Fruit fly (Drosophila melanogaster) whole organism, embryonic: ENCODE measurements around the gene CheA75a.
A peak's percentile ranks its signal among the peaks of the same experiment; 100 is the strongest.

ENCODE experiments used
- Adf1 ChIP-seq: fragments of 200-800 bp; sonication (Bioruptor generic); IDR thresholded peaks from 2 replicates; pipeline ENCODE4 v1.3.6; 2022; ENCODE audit warnings: missing biosample characterization, missing genetic modification characterization
- Atf-2 ChIP-seq: fragments of 200-800 bp; sonication (Bioruptor generic); optimal IDR thresholded peaks from 2 replicates; lab custom pipeline; 2016; ENCODE audit warnings: missing biosample characterization, missing genetic modification characterization
- Bdp1 ChIP-seq: fragments of 200-800 bp; sonication (Bioruptor generic); optimal IDR thresholded peaks from 3 replicates; lab custom pipeline; 2016; ENCODE audit warnings: missing biosample characterization, missing genetic modification characterization
- CG10209 ChIP-seq: fragments of 200-800 bp; sonication (Bioruptor generic); optimal IDR thresholded peaks from 3 replicates; lab custom pipeline; 2017; ENCODE audit warnings: missing biosample characterization, mild to moderate bottlenecking, missing genetic modification characterization, missing genetic modification reagents
- CG10267 ChIP-seq: fragments of 200-800 bp; sonication (Bioruptor generic); optimal IDR thresholded peaks from 2 replicates; lab custom pipeline; 2018; ENCODE audit warnings: missing biosample characterization, mild to moderate bottlenecking, missing genetic modification characterization, moderate library complexity
- CG10274 ChIP-seq: fragments of 200-800 bp; sonication (Bioruptor generic); optimal IDR thresholded peaks from 3 replicates; lab custom pipeline; 2017; ENCODE audit warnings: missing biosample characterization, mild to moderate bottlenecking, missing genetic modification characterization
- CG10654 ChIP-seq: fragments of 200-800 bp; sonication (Bioruptor generic); optimal IDR thresholded peaks from 2 replicates; lab custom pipeline; 2016; ENCODE audit warnings: missing biosample characterization, missing genetic modification characterization
- CG12942 ChIP-seq: fragments of 200-800 bp; sonication (Bioruptor generic); optimal IDR thresholded peaks from 3 replicates; lab custom pipeline; 2016; ENCODE audit warnings: missing biosample characterization, missing genetic modification characterization
- CG13624 ChIP-seq: fragments of 200-800 bp; sonication (Bioruptor generic); optimal IDR thresholded peaks from 2 replicates; lab custom pipeline; 2016; ENCODE audit warnings: missing biosample characterization, missing genetic modification characterization
- CG15696 ChIP-seq: fragments of 200-800 bp; sonication (Bioruptor generic); optimal IDR thresholded peaks from 2 replicates; lab custom pipeline; 2019; ENCODE audit warnings: missing biosample characterization, mild to moderate bottlenecking, missing genetic modification characterization, moderate library complexity
- CG16813 ChIP-seq: fragments of 200-800 bp; sonication (Bioruptor generic); IDR thresholded peaks from 3 replicates; pipeline ENCODE4 v1.3.6; 2022; ENCODE audit warnings: missing biosample characterization, missing genetic modification characterization; ENCODE audit not compliant: partially characterized antibody
- CG17385 ChIP-seq: fragments of 200-800 bp; sonication (Bioruptor generic); optimal IDR thresholded peaks from 3 replicates; lab custom pipeline; 2018; ENCODE audit warnings: missing biosample characterization, mild to moderate bottlenecking, missing genetic modification characterization
- CG1792 ChIP-seq: fragments of 200-800 bp; sonication (Bioruptor generic); optimal IDR thresholded peaks from 2 replicates; lab custom pipeline; 2016; ENCODE audit warnings: missing biosample characterization, missing genetic modification characterization
- CG18262 ChIP-seq: fragments of 200-800 bp; optimal IDR thresholded peaks from 3 replicates; lab custom pipeline; 2019; ENCODE audit warnings: missing biosample characterization, mild to moderate bottlenecking, missing genetic modification characterization, moderate library complexity
- CG2889 ChIP-seq: fragments of 200-800 bp; sonication (Bioruptor generic); IDR thresholded peaks from 3 replicates; pipeline ENCODE4 v1.3.6; 2022; ENCODE audit warnings: missing biosample characterization, missing genetic modification characterization
- CG33213 ChIP-seq: fragments of 200-800 bp; sonication (Bioruptor generic); optimal IDR thresholded peaks from 3 replicates; lab custom pipeline; 2016; ENCODE audit warnings: missing biosample characterization, missing genetic modification characterization
- CG4707 ChIP-seq: fragments of 200-800 bp; sonication (Bioruptor generic); optimal IDR thresholded peaks from 2 replicates; lab custom pipeline; 2018; ENCODE audit warnings: missing biosample characterization, mild to moderate bottlenecking, missing genetic modification characterization, moderate library complexity
- CG6689 ChIP-seq: fragments of 200-800 bp; sonication (Bioruptor generic); IDR thresholded peaks from 2 replicates; pipeline ENCODE4 v1.3.6; 2022; ENCODE audit warnings: missing biosample characterization, missing genetic modification characterization
- CG7556 ChIP-seq: fragments of 200-800 bp; sonication (Bioruptor generic); optimal IDR thresholded peaks from 2 replicates; lab custom pipeline; 2017; ENCODE audit warnings: missing biosample characterization, mild to moderate bottlenecking, missing genetic modification characterization
- CG8388 ChIP-seq: fragments of 200-800 bp; sonication (Bioruptor generic); optimal IDR thresholded peaks from 2 replicates; lab custom pipeline; 2019; ENCODE audit warnings: missing biosample characterization, mild to moderate bottlenecking, missing genetic modification characterization, moderate library complexity
- Chrac-16 ChIP-seq: fragments of 200-800 bp; sonication (Bioruptor generic); optimal IDR thresholded peaks from 3 replicates; lab custom pipeline; 2016; ENCODE audit warnings: missing biosample characterization, missing genetic modification characterization
- D ChIP-seq, 2 experiments: fragments of 200-800 bp in 1 of 2; fragments of >200 bp in 1 of 2; sonication (Bioruptor generic) in 1 of 2; optimal IDR thresholded peaks; 2 replicates in 1 of 2; 3 replicates in 1 of 2; lab custom pipeline; 2017; ENCODE audit warnings: mild to moderate bottlenecking in 1 of 2, missing biosample characterization in 1 of 2, missing genetic modification characterization in 1 of 2, missing genetic modification reagents in 1 of 2
- Ets65A ChIP-seq: fragments of 200-800 bp; sonication (Bioruptor generic); peaks from one replicate; lab custom pipeline; 2016; ENCODE audit warnings: missing biosample characterization, missing genetic modification characterization
- Hr78 ChIP-seq, 2 experiments: fragments of 200-800 bp in 1 of 2; fragments of >200 bp in 1 of 2; sonication (Bioruptor generic) in 1 of 2; optimal IDR thresholded peaks; 2 replicates each; lab custom pipeline; 2017 to 2019; ENCODE audit warnings: missing biosample characterization in 2 of 2, missing genetic modification characterization in 2 of 2, mild to moderate bottlenecking in 1 of 2, moderate library complexity in 1 of 2
- NC2α ChIP-seq: fragments of 200-800 bp; sonication (Bioruptor generic); optimal IDR thresholded peaks from 2 replicates; lab custom pipeline; 2016; ENCODE audit warnings: missing biosample characterization, missing genetic modification characterization
- Nf-YB ChIP-seq: fragments of 200-800 bp; sonication (Bioruptor generic); optimal IDR thresholded peaks from 3 replicates; lab custom pipeline; 2019; ENCODE audit warnings: missing biosample characterization, mild to moderate bottlenecking, missing genetic modification characterization, moderate library complexity
- Oli ChIP-seq: fragments of 200-800 bp; sonication (Bioruptor generic); optimal IDR thresholded peaks from 2 replicates; lab custom pipeline; 2018; ENCODE audit warnings: missing biosample characterization, mild to moderate bottlenecking, missing genetic modification characterization, moderate library complexity
- Tbp ChIP-seq: fragments of >200 bp; optimal IDR thresholded peaks from 2 replicates; lab custom pipeline; 2018; ENCODE audit warnings: missing biosample characterization, missing genetic modification characterization
- Xbp1 ChIP-seq: fragments of 200-800 bp; sonication (Bioruptor generic); optimal IDR thresholded peaks from 3 replicates; lab custom pipeline; 2016; ENCODE audit warnings: missing biosample characterization, mild to moderate bottlenecking, missing genetic modification characterization
- Xrp1 ChIP-seq: fragments of 200-800 bp; sonication (Bioruptor generic); IDR thresholded peaks from 2 replicates; pipeline ENCODE4 v1.3.6; 2022; ENCODE audit warnings: missing biosample characterization, missing genetic modification characterization
- bsh ChIP-seq, 2 experiments: fragments of 200-800 bp; sonication (Bioruptor generic); optimal IDR thresholded peaks; 2 replicates each; lab custom pipeline; 2017 to 2018; ENCODE audit warnings: mild to moderate bottlenecking in 2 of 2, missing biosample characterization in 2 of 2, missing genetic modification characterization in 2 of 2, moderate library complexity in 1 of 2
- chinmo ChIP-seq: fragments of 200-800 bp; sonication (Bioruptor generic); IDR thresholded peaks from 4 replicates; pipeline ENCODE4 v1.3.6; 2022; ENCODE audit warnings: missing biosample characterization, missing genetic modification characterization; ENCODE audit not compliant: partially characterized antibody
- ci ChIP-seq: fragments of 200-800 bp; sonication (Bioruptor generic); IDR thresholded peaks from 3 replicates; pipeline ENCODE4 v1.3.6; 2022; ENCODE audit warnings: missing biosample characterization, missing genetic modification characterization
- dmrt99B ChIP-seq: fragments of 200-800 bp; sonication (Bioruptor generic); optimal IDR thresholded peaks from 2 replicates; lab custom pipeline; 2018; ENCODE audit warnings: missing biosample characterization, mild to moderate bottlenecking, missing genetic modification characterization, moderate library complexity
- en ChIP-seq: fragments of 200-800 bp; sonication (Bioruptor generic); optimal IDR thresholded peaks from 2 replicates; lab custom pipeline; 2016; ENCODE audit warnings: missing biosample characterization, missing genetic modification characterization
- eyg ChIP-seq: fragments of 200-800 bp; sonication (Bioruptor generic); optimal IDR thresholded peaks from 3 replicates; lab custom pipeline; 2016; ENCODE audit warnings: missing biosample characterization, missing genetic modification characterization
- fd64A ChIP-seq: fragments of 200-800 bp; sonication (Bioruptor generic); optimal IDR thresholded peaks from 3 replicates; lab custom pipeline; 2018; ENCODE audit warnings: missing biosample characterization, mild to moderate bottlenecking, missing genetic modification characterization
- grau ChIP-seq: fragments of 200-800 bp; optimal IDR thresholded peaks from 3 replicates; lab custom pipeline; 2019; ENCODE audit warnings: missing biosample characterization, mild to moderate bottlenecking, missing genetic modification characterization, moderate library complexity
- her ChIP-seq: fragments of 200-800 bp; sonication (Bioruptor generic); optimal IDR thresholded peaks from 2 replicates; lab custom pipeline; 2016; ENCODE audit warnings: missing biosample characterization, missing genetic modification characterization
- inv ChIP-seq: fragments of 200-800 bp; sonication (Bioruptor generic); IDR thresholded peaks from 2 replicates; pipeline ENCODE4 v1.3.6; 2022; ENCODE audit warnings: missing biosample characterization, missing genetic modification characterization; ENCODE audit not compliant: partially characterized antibody
- kay ChIP-seq: fragments of 200-800 bp; sonication (Bioruptor generic); optimal IDR thresholded peaks from 2 replicates; lab custom pipeline; 2016; ENCODE audit warnings: missing biosample characterization, missing genetic modification characterization
- knrl ChIP-seq: fragments of 200-800 bp; sonication (Bioruptor generic); IDR thresholded peaks from 3 replicates; pipeline ENCODE4 v1.3.6; 2022; ENCODE audit warnings: missing biosample characterization, missing genetic modification characterization; ENCODE audit not compliant: partially characterized antibody
- org-1 ChIP-seq: fragments of 200-800 bp; sonication (Bioruptor generic); optimal IDR thresholded peaks from 2 replicates; lab custom pipeline; 2017; ENCODE audit warnings: missing biosample characterization, missing genetic modification characterization
- pzg ChIP-seq: fragments of 200-800 bp; sonication (Bioruptor generic); optimal IDR thresholded peaks from 3 replicates; lab custom pipeline; 2018; ENCODE audit warnings: missing biosample characterization, mild to moderate bottlenecking, missing genetic modification characterization, moderate library complexity
- sr ChIP-seq: fragments of 200-800 bp; sonication (Bioruptor generic); IDR thresholded peaks from 3 replicates; pipeline ENCODE4 v1.3.6; 2022; ENCODE audit warnings: missing biosample characterization, missing genetic modification characterization
- tgo ChIP-seq: fragments of 200-800 bp; sonication (Bioruptor generic); IDR thresholded peaks from 3 replicates; pipeline ENCODE4 v1.3.6; 2022; ENCODE audit warnings: missing biosample characterization, missing genetic modification characterization
- tin ChIP-seq: fragments of 200-800 bp; sonication (Bioruptor generic); optimal IDR thresholded peaks from 3 replicates; lab custom pipeline; 2016; ENCODE audit warnings: missing biosample characterization, missing genetic modification characterization
- toy ChIP-seq: fragments of 200-800 bp; sonication (Bioruptor generic); IDR thresholded peaks from 2 replicates; pipeline ENCODE4 v1.3.6; 2022; ENCODE audit warnings: missing biosample characterization, missing genetic modification characterization
- trem ChIP-seq: fragments of 200-800 bp; optimal IDR thresholded peaks from 3 replicates; lab custom pipeline; 2019; ENCODE audit warnings: missing biosample characterization, mild to moderate bottlenecking, missing genetic modification characterization, moderate library complexity
- tup ChIP-seq: fragments of 200-800 bp; sonication (Bioruptor generic); optimal IDR thresholded peaks from 2 replicates; lab custom pipeline; 2016; ENCODE audit warnings: missing biosample characterization, mild to moderate bottlenecking, missing genetic modification characterization, moderate library complexity

Gene CheA75a

DNA sequence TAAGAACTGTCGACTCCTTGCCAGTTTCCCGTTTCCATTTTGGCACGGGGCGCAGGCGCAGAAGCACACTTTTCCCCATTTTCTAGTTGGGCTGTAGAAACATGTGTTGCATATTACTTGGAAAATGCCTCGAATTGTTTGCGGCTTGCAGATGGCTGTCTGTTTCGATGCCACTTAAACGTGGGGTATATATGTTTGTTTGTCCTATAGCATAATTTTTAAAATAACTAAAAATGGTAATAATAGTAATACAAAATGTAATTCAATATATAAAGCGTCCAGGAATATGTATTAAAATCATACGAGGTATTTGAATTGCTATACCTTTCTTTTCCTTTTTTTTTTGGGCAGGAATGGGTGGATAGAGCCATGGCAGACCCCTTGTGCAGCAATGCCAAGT is 1.2 kb upstream of the CheA75a start (continued):
- TF ChIP-seq en (GFP tag; lab: Kevin White, UChicago) (no peak), D (optimal IDR thresholded peaks at IDR 0.05; lab: Kevin White, UChicago) (no peak), D (GFP tag; optimal IDR thresholded peaks at IDR 0.05; lab: Kevin White, UChicago) (peak; percentile 74), toy (GFP tag; lab: Robert Waterston, UW) (no peak), CG15696 (peak; percentile 69), Bdp1 (GFP tag; lab: Kevin White, UChicago) (no peak), her (GFP tag; lab: Kevin White, UChicago) (no peak), CG12942 (GFP tag; lab: Kevin White, UChicago) (no peak), CG7556 (GFP tag; lab: Kevin White, UChicago) (peak; percentile 39), Hr78 (GFP tag; optimal IDR thresholded peaks at IDR 0.05; lab: Kevin White, UChicago) (peak in 1 of 2 experiments; percentile 47), ci (GFP tag; lab: Robert Waterston, UW) (peak; percentile 85; the same call in 2 of the 3 replicates), NC2α (GFP tag; lab: Kevin White, UChicago) (no peak), CG16813 (no peak), kay (no peak), tin (GFP tag; lab: Kevin White, UChicago) (peak; percentile 50), CG8388 (peak; percentile 68), bsh (GFP tag; optimal IDR thresholded peaks at IDR 0.05; lab: Kevin White, UChicago) (peak in 1 of 2 experiments; percentile 90), knrl (GFP tag; lab: Robert Waterston, UW) (no peak), org-1 (no peak), Atf-2 (GFP tag; lab: Kevin White, UChicago) (no peak), grau (tag; lab: Kevin White, UChicago) (peak; percentile 52), pzg (GFP tag; lab: Kevin White, UChicago) (no peak), CG10267 (peak; percentile 75), Adf1 (GFP tag; lab: Robert Waterston, UW) (no peak), inv (GFP tag; lab: Robert Waterston, UW) (no peak), Xrp1 (peak; percentile 92), CG10654 (GFP tag; lab: Kevin White, UChicago) (peak; percentile 19), CG33213 (GFP tag; lab: Kevin White, UChicago) (no peak), Xbp1 (peak; percentile 52), Oli (tag; lab: Kevin White, UChicago) (peak; percentile 57), CG1792 (GFP tag; lab: Kevin White, UChicago) (no peak), CG6689 (GFP tag; lab: Robert Waterston, UW) (peak; percentile 71), CG13624 (GFP tag; lab: Kevin White, UChicago) (no peak), Chrac-16 (peak; percentile 19), tgo (peak; percentile 44; the same call in 1 of the 3 replicates), trem (peak; percentile 42), Ets65A (GFP tag; lab: Kevin White, UChicago) (no peak), Tbp (GFP tag; lab: Kevin White, UChicago) (no peak), Nf-YB (GFP tag; lab: Kevin White, UChicago) (peak; percentile 31), chinmo (GFP tag; lab: Robert Waterston, UW) (no peak), CG10209 (GFP tag; lab: Kevin White, UChicago) (peak; percentile 57), tup (no peak), sr (no peak), eyg (GFP tag; lab: Kevin White, UChicago) (no peak), CG2889 (GFP tag; lab: Robert Waterston, UW) (no peak), CG18262 (tag; lab: Kevin White, UChicago) (peak; percentile 83), CG10274 (GFP tag; lab: Kevin White, UChicago) (no peak), dmrt99B (tag; lab: Kevin White, UChicago) (peak; percentile 74), CG4707 (peak; percentile 10), CG17385 (GFP tag; lab: Kevin White, UChicago) (peak; percentile 55), fd64A (GFP tag; lab: Kevin White, UChicago) (no peak)
